Fruit fly (Drosophila melanogaster): ENCODE results near the gene CG8142.

- no peak for TF ChIP-seq insv (optimal IDR thresholded peaks at IDR 0.05)
- TF ChIP-seq h (optimal IDR thresholded peaks at IDR 0.05), result no peak
- TF ChIP-seq Myc (optimal IDR thresholded peaks at IDR 0.05), result no peak
- no peak for TF ChIP-seq psq (optimal IDR thresholded peaks at IDR 0.05)
Observed at dm6 chrX:17828298-17829033, 16.0 kb downstream of the CG8142 start.
